Worm (Caenorhabditis elegans) whole organism, L1 larva: ENCODE measurements around the gene twk-9.

Experiments used
- ama-1 ChIP-seq: fragments of 150-350 bp; optimal IDR thresholded peaks from 2 replicates; lab custom pipeline; 2014
- elt-3 ChIP-seq, 6 experiments: fragments of 150-350 bp in 1 of 6; sonication (generic microtip); optimal IDR thresholded peaks; 2 replicates each; lab custom pipeline; 2017 to 2018; ENCODE audit warnings: missing biosample characterization in 6 of 6, missing genetic modification characterization in 6 of 6, inconsistent platforms in 1 of 6
- nhr-11 ChIP-seq: fragments of 150-350 bp; optimal IDR thresholded peaks from 2 replicates; lab custom pipeline; 2014; ENCODE audit warnings: missing biosample characterization, missing genetic modification characterization
- nhr-12 ChIP-seq: sonication (generic microtip); optimal IDR thresholded peaks from 2 replicates; lab custom pipeline; 2017; ENCODE audit warnings: missing biosample characterization, missing genetic modification characterization
- pqm-1 ChIP-seq: sonication (generic microtip); optimal IDR thresholded peaks from 3 replicates; lab custom pipeline; 2017; ENCODE audit warnings: missing biosample characterization, missing genetic modification characterization
- unc-62 ChIP-seq: fragments of 150-350 bp; optimal IDR thresholded peaks from 2 replicates; lab custom pipeline; 2014; ENCODE audit warnings: missing biosample characterization, missing genetic modification reagents, missing genetic modification characterization

ce11 chrIV:9667084-9667483 lies 25.9 kb upstream of the twk-9 start:
- TF ChIP-seq nhr-11 (tag; lab: Kevin White, UChicago) (no peak), nhr-12 (no peak), elt-3 (tag; optimal IDR thresholded peaks at IDR 0.05; lab: Kevin White, UChicago) (no peak), ama-1 (lab: Kevin White, UChicago) (no peak), pqm-1 (no peak), unc-62 (GFP tag; lab: Kevin White, UChicago) (no peak)
